Worm (Caenorhabditis elegans) whole organism, L4 larva: ENCODE measurements around the gene rimb-1.

ENCODE experiments used
- F10B5.3 ChIP-seq: sonication (generic microtip); optimal IDR thresholded peaks from 2 replicates; lab custom pipeline; 2016; ENCODE audit warnings: mild to moderate bottlenecking, missing genetic modification characterization, missing compliant biosample characterization
- F37D6.2 ChIP-seq: sonication (generic microtip); optimal IDR thresholded peaks from 2 replicates; lab custom pipeline; 2016; ENCODE audit warnings: mild to moderate bottlenecking, missing genetic modification characterization, missing compliant biosample characterization
- F49E8.2 ChIP-seq: sonication (generic microtip); optimal IDR thresholded peaks from 2 replicates; lab custom pipeline; 2016; ENCODE audit warnings: missing compliant biosample characterization, mild to moderate bottlenecking, missing genetic modification characterization, borderline replicate concordance
- Y105C5A.15 ChIP-seq: fragments of 200-800 bp; sonication (Bioruptor generic); IDR thresholded peaks from 2 replicates; pipeline ENCODE4 v1.3.6; 2022; ENCODE audit warnings: missing genetic modification characterization, missing compliant biosample characterization
- Y48G9A.11 ChIP-seq: fragments of 200-800 bp; sonication (Bioruptor generic); IDR thresholded peaks from 2 replicates; pipeline ENCODE4 v1.3.6; 2022; ENCODE audit warnings: missing genetic modification reagents, missing genetic modification characterization, missing compliant biosample characterization
- ZK546.5 ChIP-seq, 2 experiments: sonication (generic microtip); optimal IDR thresholded peaks; 2 replicates each; lab custom pipeline; 2017; ENCODE audit warnings: missing biosample characterization in 2 of 2, missing genetic modification characterization in 2 of 2
- aly-2 ChIP-seq: sonication (generic microtip); optimal IDR thresholded peaks from 2 replicates; lab custom pipeline; 2018; ENCODE audit warnings: missing biosample characterization, missing genetic modification characterization
- arid-1 ChIP-seq: fragments of 200-800 bp; sonication (Bioruptor generic); conservative IDR thresholded peaks from 2 replicates; pipeline ENCODE4 v1.3.6; 2022; ENCODE audit warnings: missing genetic modification reagents, missing genetic modification characterization, missing compliant biosample characterization
- attf-4 ChIP-seq: sonication (generic microtip); optimal IDR thresholded peaks from 3 replicates; lab custom pipeline; 2017; ENCODE audit warnings: missing biosample characterization, missing genetic modification characterization
- ceh-32 ChIP-seq: sonication (generic microtip); optimal IDR thresholded peaks from 2 replicates; lab custom pipeline; 2016; ENCODE audit warnings: mild to moderate bottlenecking, missing genetic modification characterization, missing compliant biosample characterization; ENCODE audit not compliant: poor library complexity
- ctbp-1 ChIP-seq: fragments of 200-800 bp; sonication (Bioruptor generic); IDR thresholded peaks from 2 replicates; pipeline ENCODE4 v1.3.6; 2022; ENCODE audit warnings: missing genetic modification reagents, missing genetic modification characterization, missing compliant biosample characterization
- daf-19 ChIP-seq: fragments of 200-800 bp; sonication (Bioruptor generic); conservative IDR thresholded peaks from 2 replicates; pipeline ENCODE4 v1.3.6; 2022; ENCODE audit warnings: missing genetic modification characterization, missing compliant biosample characterization
- duxl-1 ChIP-seq: sonication (generic microtip); optimal IDR thresholded peaks from 2 replicates; lab custom pipeline; 2016; ENCODE audit warnings: mild to moderate bottlenecking, missing genetic modification characterization, moderate library complexity, missing compliant biosample characterization; ENCODE audit not compliant: poor library complexity
- dve-1 ChIP-seq: sonication (generic microtip); optimal IDR thresholded peaks from 2 replicates; lab custom pipeline; 2017; ENCODE audit warnings: antibody characterized with exemption, mild to moderate bottlenecking, missing genetic modification characterization, missing compliant biosample characterization; ENCODE audit not compliant: insufficient read depth
- fkh-10 ChIP-seq: fragments of 150-350 bp; optimal IDR thresholded peaks from 2 replicates; lab custom pipeline; 2014; ENCODE audit warnings: missing biosample characterization, missing genetic modification reagents, missing genetic modification characterization
- fos-1 ChIP-seq: fragments of 150-350 bp; optimal IDR thresholded peaks from 2 replicates; lab custom pipeline; 2014; ENCODE audit warnings: missing biosample characterization, missing genetic modification characterization
- gei-8 ChIP-seq: fragments of 200-800 bp; sonication (Bioruptor generic); optimal IDR thresholded peaks from 2 replicates; lab custom pipeline; 2018; ENCODE audit warnings: mild to moderate bottlenecking, missing genetic modification characterization, missing compliant biosample characterization
- hif-1 ChIP-seq, 2 experiments: sonication (generic microtip); optimal IDR thresholded peaks; 2 replicates each; lab custom pipeline; 2016 to 2017; ENCODE audit warnings: missing compliant biosample characterization in 2 of 2, missing genetic modification characterization in 2 of 2, missing genetic modification reagents in 2 of 2, missing genotype in 2 of 2, mild to moderate bottlenecking in 1 of 2
- hlh-11 ChIP-seq: fragments of 200-800 bp; sonication (Bioruptor generic); optimal IDR thresholded peaks from 2 replicates; lab custom pipeline; 2018; ENCODE audit warnings: mild to moderate bottlenecking, missing genetic modification characterization, missing compliant biosample characterization
- hlh-30 ChIP-seq: sonication (generic microtip); optimal IDR thresholded peaks from 2 replicates; lab custom pipeline; 2017; ENCODE audit warnings: antibody characterized with exemption, mild to moderate bottlenecking, missing genetic modification characterization, missing compliant biosample characterization; ENCODE audit not compliant: insufficient read depth
- lin-15B ChIP-seq: fragments of 150-350 bp; sonication (generic microtip); optimal IDR thresholded peaks from 3 replicates; lab custom pipeline; 2014; ENCODE audit warnings: missing biosample characterization, missing genetic modification characterization
- lir-3 ChIP-seq: sonication (generic microtip); optimal IDR thresholded peaks from 2 replicates; lab custom pipeline; 2016; ENCODE audit warnings: mild to moderate bottlenecking, missing genetic modification characterization, missing compliant biosample characterization
- madf-5 ChIP-seq, 2 experiments: fragments of 200-800 bp; sonication (Bioruptor generic); IDR thresholded peaks; 2 replicates each; pipeline ENCODE4 v1.3.6; 2022; ENCODE audit warnings: missing compliant biosample characterization in 2 of 2, missing genetic modification characterization in 2 of 2
- madf-9 ChIP-seq: fragments of 200-800 bp; sonication (Bioruptor generic); conservative IDR thresholded peaks from 2 replicates; pipeline ENCODE4 v1.3.6; 2022; ENCODE audit warnings: missing genetic modification reagents, missing genetic modification characterization, missing compliant biosample characterization
- mdl-1 ChIP-seq, 2 experiments: fragments of 150-350 bp in 1 of 2; sonication (generic microtip) in 1 of 2; optimal IDR thresholded peaks; 2 replicates each; lab custom pipeline; 2014 to 2017; ENCODE audit warnings: missing biosample characterization in 2 of 2, missing genetic modification characterization in 2 of 2
- mdt-29 ChIP-seq: fragments of 200-800 bp; sonication (Bioruptor generic); IDR thresholded peaks from 2 replicates; pipeline ENCODE4 v1.3.6; 2022; ENCODE audit warnings: missing genetic modification reagents, missing genetic modification characterization, missing compliant biosample characterization
- mep-1 ChIP-seq: fragments of 150-350 bp; sonication (generic microtip); optimal IDR thresholded peaks from 3 replicates; lab custom pipeline; 2014; ENCODE audit warnings: missing biosample characterization, missing genetic modification characterization
- mes-2 ChIP-seq: sonication (generic microtip); optimal IDR thresholded peaks from 2 replicates; lab custom pipeline; 2016; ENCODE audit warnings: missing genotype, mild to moderate bottlenecking, missing genetic modification characterization, missing compliant biosample characterization; ENCODE audit not compliant: poor library complexity, severe bottlenecking
- mxl-2 ChIP-seq: fragments of 200-800 bp; sonication (Bioruptor generic); conservative IDR thresholded peaks from 2 replicates; pipeline ENCODE4 v1.3.6; 2022; ENCODE audit warnings: missing genetic modification reagents, missing genetic modification characterization, missing compliant biosample characterization
- nhr-10 ChIP-seq: fragments of 150-350 bp; optimal IDR thresholded peaks from 2 replicates; lab custom pipeline; 2014; ENCODE audit warnings: missing biosample characterization, missing genetic modification characterization
- nhr-111 ChIP-seq: fragments of 200-800 bp; sonication (Bioruptor generic); optimal IDR thresholded peaks from 2 replicates; lab custom pipeline; 2018; ENCODE audit warnings: mild to moderate bottlenecking, missing genetic modification characterization, missing compliant biosample characterization
- nhr-237 ChIP-seq: sonication (generic microtip); optimal IDR thresholded peaks from 2 replicates; lab custom pipeline; 2017; ENCODE audit warnings: missing biosample characterization, missing genetic modification characterization
- nhr-42 ChIP-seq: fragments of 200-800 bp; sonication (Bioruptor generic); IDR thresholded peaks from 2 replicates; pipeline ENCODE4 v1.3.6; 2022; ENCODE audit warnings: missing genetic modification characterization, missing compliant biosample characterization
- nhr-48 ChIP-seq: sonication (generic microtip); optimal IDR thresholded peaks from 2 replicates; lab custom pipeline; 2016; ENCODE audit warnings: mild to moderate bottlenecking, missing genetic modification characterization, missing compliant biosample characterization
- nhr-76 ChIP-seq: fragments of 150-350 bp; optimal IDR thresholded peaks from 2 replicates; lab custom pipeline; 2014; ENCODE audit warnings: missing biosample characterization, missing genetic modification characterization
- pha-4 ChIP-seq, 2 experiments: fragments of 150-350 bp in 1 of 2; fragments of 200-800 bp in 1 of 2; sonication (Bioruptor generic) in 1 of 2; IDR thresholded peaks in 1 of 2; optimal IDR thresholded peaks in 1 of 2; 2 replicates each; pipeline versions ENCODE4 v1.3.6 to Lab custom; 2014 to 2022; ENCODE audit warnings: missing genetic modification characterization in 2 of 2, missing genetic modification reagents in 2 of 2, missing biosample characterization in 1 of 2, missing compliant biosample characterization in 1 of 2
- php-3 ChIP-seq: fragments of 200-800 bp; sonication (Bioruptor generic); IDR thresholded peaks from 2 replicates; pipeline ENCODE4 v1.3.6; 2022; ENCODE audit warnings: missing genetic modification reagents, missing genetic modification characterization, missing compliant biosample characterization
- pqm-1 ChIP-seq: sonication (generic microtip); optimal IDR thresholded peaks from 2 replicates; lab custom pipeline; 2017; ENCODE audit warnings: missing biosample characterization, missing genetic modification characterization
- saeg-2 ChIP-seq: fragments of 200-800 bp; sonication (Bioruptor generic); IDR thresholded peaks from 2 replicates; pipeline ENCODE4 v1.3.6; 2022; ENCODE audit warnings: missing genetic modification reagents, missing genetic modification characterization, missing compliant biosample characterization
- snpc-1.2 ChIP-seq: fragments of 200-800 bp; sonication (Bioruptor generic); IDR thresholded peaks from 2 replicates; pipeline ENCODE4 v1.3.6; 2022; ENCODE audit warnings: missing genetic modification reagents, missing genetic modification characterization, missing compliant biosample characterization
- spr-1 ChIP-seq: sonication (generic microtip); optimal IDR thresholded peaks from 2 replicates; lab custom pipeline; 2016; ENCODE audit warnings: mild to moderate bottlenecking, missing genetic modification characterization, missing compliant biosample characterization
- spr-3 ChIP-seq: fragments of 200-800 bp; sonication (Bioruptor generic); optimal IDR thresholded peaks from 2 replicates; lab custom pipeline; 2018; ENCODE audit warnings: mild to moderate bottlenecking, missing genetic modification characterization, missing compliant biosample characterization
- tag-97 ChIP-seq: fragments of 200-800 bp; sonication (Bioruptor generic); IDR thresholded peaks from 2 replicates; pipeline ENCODE4 v1.3.6; 2022; ENCODE audit warnings: missing genetic modification characterization, missing compliant biosample characterization
- tra-1 ChIP-seq: fragments of 200-800 bp; sonication (Bioruptor generic); IDR thresholded peaks from 2 replicates; pipeline ENCODE4 v1.3.6; 2022; ENCODE audit warnings: missing genetic modification reagents, missing genetic modification characterization, missing compliant biosample characterization
- unc-130 ChIP-seq: sonication (generic microtip); optimal IDR thresholded peaks from 2 replicates; lab custom pipeline; 2016; ENCODE audit warnings: missing genetic modification reagents, missing genetic modification characterization, missing compliant biosample characterization
- unc-62 ChIP-seq, 3 experiments: fragments of 150-350 bp in 1 of 3; sonication (generic microtip); optimal IDR thresholded peaks in 2 of 3; peaks in 1 of 3; 1 replicate in 1 of 3; 2 replicates in 2 of 3; lab custom pipeline; 2014 to 2017; ENCODE audit warnings: missing biosample characterization in 3 of 3, missing genetic modification characterization in 3 of 3, missing genetic modification reagents in 3 of 3, missing genotype in 1 of 3
- zip-11 ChIP-seq: fragments of 200-800 bp; sonication (Bioruptor generic); IDR thresholded peaks from 2 replicates; pipeline ENCODE4 v1.3.6; 2022; ENCODE audit warnings: missing genetic modification characterization, missing compliant biosample characterization
- ztf-11 ChIP-seq: fragments of 150-350 bp; optimal IDR thresholded peaks from 2 replicates; lab custom pipeline; 2014; ENCODE audit warnings: missing biosample characterization, missing genetic modification characterization

The rimb-1 gene

DNA sequence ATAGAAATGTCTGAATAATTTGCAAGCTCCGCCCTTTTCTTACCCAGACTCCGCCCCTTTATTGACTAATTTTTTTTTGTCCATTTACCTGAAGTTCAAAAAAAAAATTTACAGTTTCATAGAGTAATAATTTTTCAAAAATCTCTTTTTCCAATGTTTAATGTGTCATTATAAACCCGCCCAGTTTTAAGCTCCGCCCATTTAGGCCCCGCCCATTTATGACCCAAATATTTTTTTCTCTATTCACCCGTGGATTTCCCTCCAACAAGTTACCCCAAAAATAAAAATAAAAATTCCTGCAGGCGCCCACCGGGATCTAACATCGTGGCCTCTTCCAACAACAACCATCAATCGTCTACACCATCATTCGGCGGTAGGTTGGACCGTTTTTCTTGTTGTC lies at the start of gene rimb-1:
TSS of gene rimb-1 (plus strand) at position 301 of the 400 bp plus-strand sequence.
- TF ChIP-seq zip-11 (no peak), unc-62 (GFP tag; optimal IDR thresholded peaks at IDR 0.05 in 1 of 2; lab: Kevin White, UChicago) (peak in 1 of 2 experiments; percentile 45), unc-62 (tag; optimal IDR thresholded peaks at IDR 0.05; lab: Kevin White, UChicago) (no peak), madf-9 (GFP tag; lab: Robert Waterston, UW) (no peak)

DNA sequence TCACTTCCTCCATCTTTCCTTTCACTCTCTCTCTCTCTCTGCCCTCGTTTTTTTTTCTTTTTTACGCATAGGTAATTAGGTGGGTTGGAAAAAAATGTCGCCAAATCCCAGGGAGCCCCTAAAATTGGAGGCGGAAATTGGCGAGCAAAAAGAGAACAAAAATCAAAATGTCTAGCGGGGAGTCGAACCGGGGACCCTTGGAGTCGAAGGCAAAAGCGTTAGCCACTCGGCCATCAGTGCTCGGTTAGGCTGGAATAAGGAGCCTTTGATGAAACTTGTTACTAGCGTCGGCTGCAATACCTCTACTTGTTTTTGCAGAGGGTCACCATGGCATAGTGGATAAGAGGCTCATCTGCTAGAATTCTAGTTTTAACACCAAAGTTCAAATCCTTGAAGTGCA lies 45.1 kb upstream of the rimb-1 start:
- TF ChIP-seq hlh-30 = no peak
- TF ChIP-seq lin-15B (tag; lab: Kevin White, UChicago) = no peak
- no peak for TF ChIP-seq daf-19 (GFP tag; lab: Robert Waterston, UW)
- TF ChIP-seq mep-1 (tag; lab: Kevin White, UChicago) = no peak
- TF ChIP-seq nhr-48 (tag; lab: Kevin White, UChicago) = no peak
- TF ChIP-seq ctbp-1 (GFP tag; lab: Robert Waterston, UW) = no peak
- TF ChIP-seq nhr-76 (tag; lab: Kevin White, UChicago) = no peak
- TF ChIP-seq snpc-1.2 = no peak
- no peak for TF ChIP-seq tag-97 (GFP tag; lab: Robert Waterston, UW)
- TF ChIP-seq saeg-2 (GFP tag; lab: Robert Waterston, UW) = no peak
- TF ChIP-seq attf-4 = no peak
- TF ChIP-seq unc-130 (GFP tag; lab: Kevin White, UChicago) = no peak
- TF ChIP-seq aly-2 (tag; lab: Kevin White, UChicago) = no peak
- no peak for TF ChIP-seq mdt-29 (GFP tag; lab: Robert Waterston, UW)
- TF ChIP-seq mxl-2 = no peak
- TF ChIP-seq nhr-10 (tag; lab: Kevin White, UChicago) = no peak
- no peak for TF ChIP-seq hif-1 (tag; optimal IDR thresholded peaks at IDR 0.05; lab: Kevin White, UChicago)
- TF ChIP-seq hlh-11 (tag; lab: Kevin White, UChicago) = no peak
- no peak for TF ChIP-seq ZK546.5 (tag; optimal IDR thresholded peaks at IDR 0.05; lab: Kevin White, UChicago)
- TF ChIP-seq ceh-32 = no peak
- no peak for TF ChIP-seq dve-1 (tag; lab: Kevin White, UChicago)
- TF ChIP-seq nhr-42 (GFP tag; lab: Robert Waterston, UW) = no peak
- TF ChIP-seq gei-8 (GFP tag; lab: Kevin White, UChicago) = no peak
- no peak for TF ChIP-seq duxl-1 (tag; lab: Kevin White, UChicago)
- TF ChIP-seq F10B5.3 = no peak
- TF ChIP-seq spr-3 (GFP tag; lab: Kevin White, UChicago) = no peak
- no peak for TF ChIP-seq lir-3 (tag; lab: Kevin White, UChicago)
- 0 out of 2 replicates have a peak, but pooled peaks have one; percentile 21 for TF ChIP-seq pha-4 (GFP tag; IDR thresholded peaks at IDR 0.05; lab: Robert Waterston, UW)
- no peak for TF ChIP-seq pha-4 (tag; optimal IDR thresholded peaks at IDR 0.05; lab: Kevin White, UChicago)
- TF ChIP-seq nhr-237 (tag; lab: Kevin White, UChicago) = no peak
- peak; percentile 16; the same call in 1 of the 2 replicates for TF ChIP-seq tra-1
- no peak for TF ChIP-seq mdl-1 (tag; optimal IDR thresholded peaks at IDR 0.05; lab: Kevin White, UChicago)
- TF ChIP-seq F49E8.2 (tag; lab: Kevin White, UChicago) = no peak
- TF ChIP-seq arid-1 = no peak
- TF ChIP-seq F37D6.2 (tag; lab: Kevin White, UChicago) = no peak
- TF ChIP-seq fkh-10 = no peak
- TF ChIP-seq Y105C5A.15 (GFP tag; lab: Robert Waterston, UW) = 0 out of 2 replicates have a peak, but pooled peaks have one; percentile 10
- TF ChIP-seq ztf-11 (tag; lab: Kevin White, UChicago) = no peak
- TF ChIP-seq php-3 (GFP tag; lab: Robert Waterston, UW) = no peak
- TF ChIP-seq nhr-111 = no peak
- TF ChIP-seq fos-1 (tag; lab: Kevin White, UChicago) = no peak
- peak; percentile 34 for TF ChIP-seq mes-2
- TF ChIP-seq madf-5 (GFP tag; IDR thresholded peaks at IDR 0.05; lab: Robert Waterston, UW) = no peak
- TF ChIP-seq zip-11 = no peak
- no peak for TF ChIP-seq pqm-1 (tag; lab: Kevin White, UChicago)
- TF ChIP-seq spr-1 (tag; lab: Kevin White, UChicago) = no peak
- TF ChIP-seq Y48G9A.11 = no peak
